Worm (Caenorhabditis elegans): Measurements from ENCODE around the gene C28H8.2.

DNA sequence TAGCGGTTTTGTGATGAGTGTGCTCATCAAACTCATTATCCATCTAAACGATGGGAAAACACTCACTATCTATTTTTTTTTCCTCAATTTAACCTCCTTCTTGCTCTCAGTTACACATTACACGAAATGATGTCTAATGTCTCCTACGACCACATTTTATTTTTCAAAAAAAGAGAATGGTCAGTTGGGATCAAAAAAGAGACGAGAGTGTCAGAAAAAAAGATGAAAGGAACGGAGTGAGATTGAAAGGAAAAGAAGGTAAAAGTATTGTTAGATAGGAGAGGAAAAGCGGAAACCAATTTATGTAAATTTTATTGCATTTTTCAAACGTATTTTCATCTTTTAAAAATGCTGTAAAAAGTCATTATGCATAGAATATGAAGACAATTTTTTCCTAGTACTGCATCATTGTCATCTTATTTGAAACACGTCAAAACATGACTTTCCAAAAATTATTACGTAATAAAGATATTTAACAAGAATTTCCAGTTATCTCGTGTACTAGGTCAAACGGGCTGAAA, 14.1 kb downstream of the C28H8.2 start:
- TF ChIP-seq sem-2 (GFP tag; optimal IDR thresholded peaks at IDR 0.05) (no peak), nhr-76 (tag; optimal IDR thresholded peaks at IDR 0.05) (no peak), ceh-43 (GFP tag; optimal IDR thresholded peaks at IDR 0.05) (no peak), ces-1 (GFP tag; optimal IDR thresholded peaks at IDR 0.05) (peak; percentile 7), unc-62 (GFP tag; optimal IDR thresholded peaks at IDR 0.05) (no peak), ham-2 (GFP tag; optimal IDR thresholded peaks at IDR 0.05) (no peak), ztf-11 (tag; optimal IDR thresholded peaks at IDR 0.05) (no peak), unc-39 (tag; optimal IDR thresholded peaks at IDR 0.05) (no peak), unc-120 (tag; optimal IDR thresholded peaks at IDR 0.05; ENCODE audit: poor library complexity, severe bottlenecking) (no peak), mep-1 (tag; optimal IDR thresholded peaks at IDR 0.05) (no peak)

Data from whole organism, mixed stage, embryonic.